Worm (Caenorhabditis elegans): ENCODE results near the gene thn-4.

The thn-4 gene

ce11 chrV:16871387-16871786 is at the start of gene thn-4:
Gene thn-4, minus strand, starts transcription at chrV:16871487.
- no peak for TF ChIP-seq skn-1 (tag; optimal IDR thresholded peaks at IDR 0.05)
- no peak for TF ChIP-seq ztf-4 (tag; optimal IDR thresholded peaks at IDR 0.05)
- no peak for TF ChIP-seq ceh-16 (tag; optimal IDR thresholded peaks at IDR 0.05)
- TF ChIP-seq nhr-23 (tag; optimal IDR thresholded peaks at IDR 0.05): no peak
- no peak for TF ChIP-seq nhr-6 (tag; optimal IDR thresholded peaks at IDR 0.05)
- TF ChIP-seq unc-62 (GFP tag; optimal IDR thresholded peaks at IDR 0.05): no peak
- no peak for TF ChIP-seq elt-1 (tag; optimal IDR thresholded peaks at IDR 0.05)
- no peak for TF ChIP-seq alr-1 (tag; optimal IDR thresholded peaks at IDR 0.05)
- TF ChIP-seq unc-55 (GFP tag; optimal IDR thresholded peaks at IDR 0.05): no peak
- no peak for TF ChIP-seq fos-1 (tag; optimal IDR thresholded peaks at IDR 0.05)
- no peak for TF ChIP-seq mab-5 (tag; optimal IDR thresholded peaks at IDR 0.05)

ce11 chrV:16919675-16920074 is 48.4 kb upstream of the thn-4 start:
- no peak for TF ChIP-seq nhr-129 (tag; optimal IDR thresholded peaks at IDR 0.05)
- no peak for TF ChIP-seq sma-3 (GFP tag; optimal IDR thresholded peaks at IDR 0.05)
- TF ChIP-seq lin-11 (tag; optimal IDR thresholded peaks at IDR 0.05): no peak
- no peak for TF ChIP-seq sma-9 (GFP tag; optimal IDR thresholded peaks at IDR 0.05)
- no peak for TF ChIP-seq sma-9 (tag; optimal IDR thresholded peaks at IDR 0.05)
- TF ChIP-seq nhr-21 (tag; optimal IDR thresholded peaks at IDR 0.05): no peak
- TF ChIP-seq dmd-4 (tag; optimal IDR thresholded peaks at IDR 0.05): no peak
- no peak for TF ChIP-seq nhr-237 (tag; optimal IDR thresholded peaks at IDR 0.05)
- no peak for TF ChIP-seq ztf-1 (GFP tag; conservative IDR thresholded peaks at IDR 0.05)
- TF ChIP-seq ztf-11 (tag; optimal IDR thresholded peaks at IDR 0.05): no peak
- TF ChIP-seq sem-4 (tag; optimal IDR thresholded peaks at IDR 0.05): no peak
- no peak for TF ChIP-seq mab-5 (tag; optimal IDR thresholded peaks at IDR 0.05)
- TF ChIP-seq lin-13 (GFP tag; optimal IDR thresholded peaks at IDR 0.05): no peak
- no peak for TF ChIP-seq ZK546.5 (tag; optimal IDR thresholded peaks at IDR 0.05)
- TF ChIP-seq ceh-16 (tag; optimal IDR thresholded peaks at IDR 0.05): no peak
- TF ChIP-seq zag-1 (tag; optimal IDR thresholded peaks at IDR 0.05): no peak

- no peak for TF ChIP-seq nhr-6 (tag; optimal IDR thresholded peaks at IDR 0.05)
- no peak for TF ChIP-seq sem-4 (tag; optimal IDR thresholded peaks at IDR 0.05)
- TF ChIP-seq R02D3.7 (tag; optimal IDR thresholded peaks at IDR 0.05): no peak
- TF ChIP-seq nhr-12 (tag; optimal IDR thresholded peaks at IDR 0.05): no peak
- no peak for TF ChIP-seq C34F6.9 (tag; optimal IDR thresholded peaks at IDR 0.05)
- no peak for TF ChIP-seq elt-3 (tag; optimal IDR thresholded peaks at IDR 0.05)
- TF ChIP-seq nhr-25 (tag; optimal IDR thresholded peaks at IDR 0.05): no peak
- no peak for TF ChIP-seq mbf-1 (tag; optimal IDR thresholded peaks at IDR 0.05)
- no peak for TF ChIP-seq unc-55 (GFP tag; optimal IDR thresholded peaks at IDR 0.05)
- no peak for TF ChIP-seq mdl-1 (tag; optimal IDR thresholded peaks at IDR 0.05)
- TF ChIP-seq nhr-237 (tag; optimal IDR thresholded peaks at IDR 0.05): no peak
- TF ChIP-seq egl-27 (tag; optimal IDR thresholded peaks at IDR 0.05): no peak
- TF ChIP-seq unc-39 (tag; optimal IDR thresholded peaks at IDR 0.05): no peak
- TF ChIP-seq dmd-4 (tag; optimal IDR thresholded peaks at IDR 0.05): no peak
Observed at ce11 chrV:16918378-16918777, 47.1 kb upstream of the thn-4 start, which contains the start of the genes fbxa-206 and Y102A5C.2. Gene fbxa-206, minus strand, starts transcription at chrV:16918478. Gene Y102A5C.2, plus strand, starts transcription at chrV:16918731.

- TF ChIP-seq lin-11 (tag; optimal IDR thresholded peaks at IDR 0.05) (no peak), nhr-6 (tag; optimal IDR thresholded peaks at IDR 0.05) (no peak), unc-39 (tag; optimal IDR thresholded peaks at IDR 0.05) (no peak), nhr-23 (tag; optimal IDR thresholded peaks at IDR 0.05) (no peak), snpc-4 (tag; optimal IDR thresholded peaks at IDR 0.05) (no peak), nhr-129 (tag; optimal IDR thresholded peaks at IDR 0.05) (no peak), crh-2 (tag; optimal IDR thresholded peaks at IDR 0.05) (no peak), elt-1 (tag; optimal IDR thresholded peaks at IDR 0.05) (no peak), nhr-21 (tag; optimal IDR thresholded peaks at IDR 0.05) (no peak), blmp-1 (tag; optimal IDR thresholded peaks at IDR 0.05; ENCODE audit: insufficient read depth) (no peak), ztf-1 (GFP tag; conservative IDR thresholded peaks at IDR 0.05) (no peak), peb-1 (tag; optimal IDR thresholded peaks at IDR 0.05) (no peak), zag-1 (tag; optimal IDR thresholded peaks at IDR 0.05) (no peak), lin-13 (GFP tag; optimal IDR thresholded peaks at IDR 0.05) (no peak), ZK546.5 (tag; optimal IDR thresholded peaks at IDR 0.05) (no peak)
Observed at ce11 chrV:16916079-16916478, 44.8 kb upstream of the thn-4 start, which contains the start of gene F09C6.10. Gene F09C6.10, minus strand, starts transcription at chrV:16916179.
